Worm (Caenorhabditis elegans) whole organism, young adult: ENCODE measurements around the gene scav-5.

Source experiments
- B0035.1 ChIP-seq: sonication (generic microtip); optimal IDR thresholded peaks from 2 replicates; lab custom pipeline; 2016; ENCODE audit warnings: missing genetic modification characterization, mild to moderate bottlenecking, missing compliant biosample characterization, missing genotype, missing genetic modification reagents
- F57A8.1 ChIP-seq: fragments of 200-800 bp; sonication (Bioruptor generic); optimal IDR thresholded peaks from 2 replicates; lab custom pipeline; 2018; ENCODE audit warnings: mild to moderate bottlenecking, missing genetic modification characterization, moderate library complexity, missing compliant biosample characterization
- T26A5.8 ChIP-seq: sonication (generic microtip); optimal IDR thresholded peaks from 2 replicates; lab custom pipeline; 2016; ENCODE audit warnings: missing genetic modification characterization, missing compliant biosample characterization
- ama-1 ChIP-seq, 3 experiments: fragments of 150-350 bp in 1 of 3; sonication (generic microtip) in 2 of 3; optimal IDR thresholded peaks; 2 replicates each; lab custom pipeline; 2014 to 2018; ENCODE audit warnings: missing biosample characterization in 2 of 3, missing genetic modification characterization in 2 of 3, missing genetic modification reagents in 2 of 3
- aptf-2 ChIP-seq: fragments of 200-800 bp; sonication (Bioruptor generic); conservative IDR thresholded peaks from 2 replicates; pipeline ENCODE4 v1.3.6; 2022; ENCODE audit warnings: missing genetic modification reagents, missing genetic modification characterization, missing compliant biosample characterization
- attf-3 ChIP-seq: fragments of 200-800 bp; sonication (Bioruptor generic); conservative IDR thresholded peaks from 2 replicates; pipeline ENCODE4 v1.3.6; 2022; ENCODE audit warnings: missing genetic modification reagents, missing genetic modification characterization, missing compliant biosample characterization
- attf-6 ChIP-seq: fragments of 200-800 bp; sonication (Bioruptor generic); IDR thresholded peaks from 2 replicates; pipeline ENCODE4 v1.3.6; 2022; ENCODE audit warnings: missing genetic modification reagents, missing genetic modification characterization, missing compliant biosample characterization
- bed-1 ChIP-seq: fragments of 200-800 bp; sonication (Bioruptor generic); IDR thresholded peaks from 2 replicates; pipeline ENCODE4 v1.3.6; 2022; ENCODE audit warnings: missing genetic modification reagents, missing genetic modification characterization, missing compliant biosample characterization
- cebp-1 ChIP-seq, 2 experiments: fragments of 200-800 bp in 1 of 2; sonication (Bioruptor generic) in 1 of 2; sonication (generic microtip) in 1 of 2; IDR thresholded peaks in 1 of 2; optimal IDR thresholded peaks in 1 of 2; 2 replicates each; pipeline versions ENCODE4 v1.3.6 to Lab custom; 2017 to 2022; ENCODE audit warnings: missing compliant biosample characterization in 2 of 2, missing genetic modification characterization in 2 of 2, mild to moderate bottlenecking in 1 of 2, missing genetic modification reagents in 1 of 2, moderate library complexity in 1 of 2
- ceh-27 ChIP-seq: fragments of 200-800 bp; sonication (Bioruptor generic); optimal IDR thresholded peaks from 2 replicates; lab custom pipeline; 2018; ENCODE audit warnings: mild to moderate bottlenecking, missing genetic modification characterization, moderate library complexity, missing compliant biosample characterization
- ceh-79 ChIP-seq: sonication (generic microtip); optimal IDR thresholded peaks from 2 replicates; lab custom pipeline; 2017; ENCODE audit warnings: mild to moderate bottlenecking, missing genetic modification characterization, missing compliant biosample characterization
- dpff-1 ChIP-seq: sonication (generic microtip); optimal IDR thresholded peaks from 2 replicates; lab custom pipeline; 2017; ENCODE audit warnings: mild to moderate bottlenecking, missing genetic modification characterization, missing compliant biosample characterization
- egl-18 ChIP-seq: fragments of 200-800 bp; sonication (Bioruptor generic); IDR thresholded peaks from 2 replicates; pipeline ENCODE4 v1.3.6; 2022; ENCODE audit warnings: missing genetic modification reagents, missing genetic modification characterization, missing compliant biosample characterization
- gei-17 ChIP-seq: fragments of 200-800 bp; sonication (Bioruptor generic); optimal IDR thresholded peaks from 2 replicates; lab custom pipeline; 2018; ENCODE audit warnings: mild to moderate bottlenecking, missing genetic modification characterization, missing compliant biosample characterization
- hlh-26 ChIP-seq: fragments of 200-800 bp; sonication (Bioruptor generic); conservative IDR thresholded peaks from 2 replicates; pipeline ENCODE4 v1.3.6; 2022; ENCODE audit warnings: missing genetic modification reagents, missing genetic modification characterization, missing compliant biosample characterization
- lag-1 ChIP-seq: fragments of 200-800 bp; sonication (Bioruptor generic); IDR thresholded peaks from 2 replicates; pipeline ENCODE4 v1.3.6; 2022; ENCODE audit warnings: missing genetic modification reagents, missing genetic modification characterization, missing compliant biosample characterization
- lin-54 ChIP-seq: fragments of 200-800 bp; sonication (Bioruptor generic); optimal IDR thresholded peaks from 2 replicates; lab custom pipeline; 2018; ENCODE audit warnings: mild to moderate bottlenecking, missing genetic modification characterization, missing compliant biosample characterization
- mcd-1 ChIP-seq: fragments of 200-800 bp; sonication (Bioruptor generic); IDR thresholded peaks from 2 replicates; pipeline ENCODE4 v1.3.6; 2022; ENCODE audit warnings: missing genetic modification reagents, missing genetic modification characterization, missing compliant biosample characterization
- mel-28 ChIP-seq: sonication (generic microtip); optimal IDR thresholded peaks from 2 replicates; lab custom pipeline; 2016; ENCODE audit warnings: borderline replicate concordance, mild to moderate bottlenecking, missing genetic modification characterization, missing compliant biosample characterization
- nfya-1 ChIP-seq: sonication (generic microtip); optimal IDR thresholded peaks from 2 replicates; lab custom pipeline; 2017; ENCODE audit warnings: antibody characterized with exemption, missing compliant biosample characterization, missing genetic modification characterization, borderline replicate concordance; ENCODE audit not compliant: insufficient read depth
- nhr-120 ChIP-seq: fragments of 200-800 bp; sonication (Bioruptor generic); IDR thresholded peaks from 2 replicates; pipeline ENCODE4 v1.3.6; 2022; ENCODE audit warnings: missing genetic modification characterization, missing compliant biosample characterization
- sea-2 ChIP-seq: fragments of 200-800 bp; sonication (Bioruptor generic); IDR thresholded peaks from 2 replicates; pipeline ENCODE4 v1.3.6; 2022; ENCODE audit warnings: missing genetic modification characterization, missing compliant biosample characterization
- snpc-1.3 ChIP-seq: sonication (generic microtip); optimal IDR thresholded peaks from 2 replicates; lab custom pipeline; 2017; ENCODE audit warnings: missing genetic modification characterization, mild to moderate bottlenecking, missing compliant biosample characterization, antibody characterized with exemption, moderate library complexity, missing genotype, missing genetic modification reagents; ENCODE audit not compliant: insufficient read depth
- snpc-4 ChIP-seq, 5 experiments: fragments of 150-350 bp in 1 of 5; sonication (generic microtip) in 4 of 5; optimal IDR thresholded peaks; 2 replicates each; lab custom pipeline; 2014 to 2018; ENCODE audit warnings: missing genetic modification characterization in 5 of 5, missing biosample characterization in 3 of 5, antibody characterized with exemption in 2 of 5, mild to moderate bottlenecking in 2 of 5, missing compliant biosample characterization in 2 of 5, missing genotype in 2 of 5, moderate library complexity in 2 of 5, missing genetic modification reagents in 1 of 5
- sptf-2 ChIP-seq: fragments of 200-800 bp; sonication (Bioruptor generic); optimal IDR thresholded peaks from 2 replicates; lab custom pipeline; 2018; ENCODE audit warnings: mild to moderate bottlenecking, missing genetic modification characterization, missing compliant biosample characterization
- tbp1 ChIP-seq: fragments of 200-800 bp; sonication (Bioruptor generic); optimal IDR thresholded peaks from 2 replicates; lab custom pipeline; 2018; ENCODE audit warnings: mild to moderate bottlenecking, missing genetic modification characterization, missing compliant biosample characterization
- ztf-25 ChIP-seq: fragments of 200-800 bp; sonication (Bioruptor generic); IDR thresholded peaks from 2 replicates; pipeline ENCODE4 v1.3.6; 2022; ENCODE audit warnings: missing genetic modification reagents, missing genetic modification characterization, missing compliant biosample characterization
- ztf-26 ChIP-seq: sonication (generic microtip); optimal IDR thresholded peaks from 2 replicates; lab custom pipeline; 2017; ENCODE audit warnings: missing genetic modification characterization, missing compliant biosample characterization
- ztf-6 ChIP-seq: fragments of 200-800 bp; sonication (Bioruptor generic); IDR thresholded peaks from 2 replicates; pipeline ENCODE4 v1.3.6; 2022; ENCODE audit warnings: missing genetic modification reagents, missing genetic modification characterization, missing compliant biosample characterization

Gene scav-5

ce11 chrX:9837989-9838541, 20.1 kb upstream of the scav-5 start, which contains the start of gene ipla-2 (continued):
- peak; percentile 74 for TF ChIP-seq cebp-1 (GFP tag; IDR thresholded peaks at IDR 0.05; lab: Robert Waterston, UW)
- TF ChIP-seq cebp-1 (tag; optimal IDR thresholded peaks at IDR 0.05; lab: Kevin White, UChicago), result peak; percentile 90
- TF ChIP-seq hlh-26 (GFP tag; lab: Robert Waterston, UW), result no peak
- peak; percentile 88 for TF ChIP-seq mcd-1 (GFP tag; lab: Robert Waterston, UW)
- no peak for TF ChIP-seq attf-6 (GFP tag; lab: Robert Waterston, UW)
- no peak for TF ChIP-seq ceh-79 (tag; lab: Kevin White, UChicago)

ce11 chrX:9840864-9841263, 17.3 kb upstream of the scav-5 start:
- TF ChIP-seq ztf-6 (no peak), ceh-79 (tag; lab: Kevin White, UChicago) (no peak)

- no peak for TF ChIP-seq ama-1 (optimal IDR thresholded peaks at IDR 0.05; lab: Kevin White, UChicago)
- TF ChIP-seq ama-1 (GFP tag; optimal IDR thresholded peaks at IDR 0.05; lab: Kevin White, UChicago), result no peak
- no peak for TF ChIP-seq T26A5.8 (tag; lab: Kevin White, UChicago)
- no peak for TF ChIP-seq snpc-4 (GFP tag; optimal IDR thresholded peaks at IDR 0.05; lab: Kevin White, UChicago)
- no peak for TF ChIP-seq snpc-4 (tag; optimal IDR thresholded peaks at IDR 0.05; lab: Kevin White, UChicago)
- TF ChIP-seq bed-1 (GFP tag; lab: Robert Waterston, UW), result no peak
- TF ChIP-seq B0035.1 (tag; lab: Kevin White, UChicago), result no peak
- TF ChIP-seq lin-54, result no peak
- no peak for TF ChIP-seq snpc-1.3 (tag; lab: Kevin White, UChicago)
- TF ChIP-seq aptf-2 (GFP tag; lab: Robert Waterston, UW), result no peak
- TF ChIP-seq mel-28, result no peak
Observed at ce11 chrX:9842102-9842501, 16.1 kb upstream of the scav-5 start.

- no peak for TF ChIP-seq sptf-2 (GFP tag; lab: Kevin White, UChicago)
- TF ChIP-seq gei-17 (GFP tag; lab: Kevin White, UChicago), result no peak
- no peak for TF ChIP-seq F57A8.1 (GFP tag; lab: Kevin White, UChicago)
- TF ChIP-seq dpff-1 (tag; lab: Kevin White, UChicago), result no peak
- no peak for TF ChIP-seq sea-2
- TF ChIP-seq tbp1, result no peak
- no peak for TF ChIP-seq ceh-27 (GFP tag; lab: Kevin White, UChicago)
- TF ChIP-seq lag-1, result no peak
- TF ChIP-seq ztf-26 (tag; lab: Kevin White, UChicago), result no peak
- TF ChIP-seq nhr-120, result no peak
- no peak for TF ChIP-seq egl-18 (GFP tag; lab: Robert Waterston, UW)
- TF ChIP-seq nfya-1 (tag; lab: Kevin White, UChicago), result no peak
- TF ChIP-seq attf-3 (GFP tag; lab: Robert Waterston, UW), result no peak
- TF ChIP-seq, all 124 proteins: peak for 0
Observed at ce11 chrX:9843568-9843967, 14.6 kb upstream of the scav-5 start.

ce11 chrX:9845916-9846315, 12.2 kb upstream of the scav-5 start:
- no peak for TF ChIP-seq bed-1 (GFP tag; lab: Robert Waterston, UW)
- TF ChIP-seq ztf-25 (GFP tag; lab: Robert Waterston, UW), result no peak
- TF ChIP-seq, all 124 proteins: peak for 0
